Worm (Caenorhabditis elegans) whole organism, L1 larva: ENCODE results near the gene rpoa-49.

Experiments used
- C04F5.9 ChIP-seq: sonication (generic microtip); optimal IDR thresholded peaks from 2 replicates; lab custom pipeline; 2016; ENCODE audit warnings: missing genetic modification characterization, missing compliant biosample characterization
- C16A3.4 ChIP-seq: fragments of 150-350 bp; optimal IDR thresholded peaks from 2 replicates; lab custom pipeline; 2014; ENCODE audit warnings: missing biosample characterization, missing genetic modification characterization
- F16B12.6 ChIP-seq: fragments of 150-350 bp; optimal IDR thresholded peaks from 2 replicates; lab custom pipeline; 2014; ENCODE audit warnings: missing biosample characterization, missing genetic modification characterization
- ceh-82 ChIP-seq, 3 experiments: fragments of 150-350 bp in 1 of 3; sonication (generic microtip) in 2 of 3; optimal IDR thresholded peaks; 2 replicates each; lab custom pipeline; 2014 to 2017; ENCODE audit warnings: missing biosample characterization in 3 of 3, missing genetic modification characterization in 3 of 3
- ceh-88 ChIP-seq: fragments of 200-800 bp; sonication (Bioruptor generic); IDR thresholded peaks from 2 replicates; pipeline ENCODE4 v1.3.6; 2022; ENCODE audit warnings: missing genetic modification characterization, missing compliant biosample characterization
- ceh-90 ChIP-seq: sonication (generic microtip); optimal IDR thresholded peaks from 2 replicates; lab custom pipeline; 2016; ENCODE audit warnings: missing genetic modification characterization, missing compliant biosample characterization
- ces-1 ChIP-seq: fragments of 150-350 bp; optimal IDR thresholded peaks from 2 replicates; lab custom pipeline; 2014; ENCODE audit warnings: missing biosample characterization, missing genetic modification reagents, missing genetic modification characterization
- efl-1 ChIP-seq, 4 experiments: fragments of 150-350 bp; optimal IDR thresholded peaks in 3 of 4; peaks in 1 of 4; 1 replicate in 1 of 4; 2 replicates in 3 of 4; lab custom pipeline; 2014; ENCODE audit warnings: missing biosample characterization in 2 of 4, missing genetic modification characterization in 2 of 4, missing genetic modification reagents in 2 of 4
- elt-2 ChIP-seq: sonication (generic microtip); optimal IDR thresholded peaks from 2 replicates; lab custom pipeline; 2016; ENCODE audit warnings: missing genetic modification characterization, mild to moderate bottlenecking, inconsistent platforms, missing compliant biosample characterization, missing genetic modification reagents
- elt-3 ChIP-seq, 6 experiments: fragments of 150-350 bp in 1 of 6; sonication (generic microtip); optimal IDR thresholded peaks; 2 replicates each; lab custom pipeline; 2017 to 2018; ENCODE audit warnings: missing biosample characterization in 6 of 6, missing genetic modification characterization in 6 of 6, inconsistent platforms in 1 of 6
- ets-5 ChIP-seq: fragments of 200-800 bp; sonication (Bioruptor generic); IDR thresholded peaks from 2 replicates; pipeline ENCODE4 v1.3.6; 2022; ENCODE audit warnings: missing genetic modification characterization, missing compliant biosample characterization
- fkh-10 ChIP-seq: sonication (generic microtip); optimal IDR thresholded peaks from 2 replicates; lab custom pipeline; 2017; ENCODE audit warnings: missing biosample characterization, missing genetic modification reagents, missing genetic modification characterization
- fkh-4 ChIP-seq: sonication (generic microtip); optimal IDR thresholded peaks from 2 replicates; lab custom pipeline; 2016; ENCODE audit warnings: missing compliant biosample characterization, missing genetic modification characterization, borderline replicate concordance
- fkh-8 ChIP-seq: sonication (generic microtip); optimal IDR thresholded peaks from 2 replicates; lab custom pipeline; 2016; ENCODE audit warnings: mild to moderate bottlenecking, missing genetic modification characterization, missing compliant biosample characterization
- grh-1 ChIP-seq: fragments of 200-800 bp; sonication (Bioruptor generic); IDR thresholded peaks from 2 replicates; pipeline ENCODE4 v1.3.6; 2022; ENCODE audit warnings: missing genetic modification reagents, missing genetic modification characterization, missing compliant biosample characterization
- hlh-17 ChIP-seq: fragments of 200-800 bp; sonication (Bioruptor generic); optimal IDR thresholded peaks from 2 replicates; lab custom pipeline; 2018; ENCODE audit warnings: missing genetic modification characterization, mild to moderate bottlenecking, missing compliant biosample characterization, moderate library complexity, borderline replicate concordance
- hpl-2 ChIP-seq: fragments of 150-350 bp; optimal IDR thresholded peaks from 2 replicates; lab custom pipeline; 2014; ENCODE audit warnings: missing biosample characterization, missing genetic modification reagents, missing genetic modification characterization
- jun-1 ChIP-seq: fragments of 150-350 bp; optimal IDR thresholded peaks from 2 replicates; lab custom pipeline; 2014; ENCODE audit warnings: missing biosample characterization, missing genetic modification reagents, missing genetic modification characterization
- lin-15B ChIP-seq: fragments of 150-350 bp; sonication (generic microtip); optimal IDR thresholded peaks from 3 replicates; lab custom pipeline; 2014; ENCODE audit warnings: missing biosample characterization, missing genetic modification characterization
- lir-3 ChIP-seq: sonication (generic microtip); optimal IDR thresholded peaks from 2 replicates; lab custom pipeline; 2016; ENCODE audit warnings: mild to moderate bottlenecking, missing genetic modification characterization, moderate library complexity, missing compliant biosample characterization; ENCODE audit not compliant: poor library complexity
- lsy-2 ChIP-seq, 2 experiments: fragments of 150-350 bp; optimal IDR thresholded peaks; 2 replicates each; lab custom pipeline; 2014; ENCODE audit warnings: missing biosample characterization in 2 of 2, missing genetic modification characterization in 2 of 2
- mdl-1 ChIP-seq, 2 experiments: fragments of 150-350 bp; optimal IDR thresholded peaks; 2 replicates each; lab custom pipeline; 2014 to 2017; ENCODE audit warnings: missing biosample characterization in 2 of 2, missing genetic modification characterization in 2 of 2, inconsistent platforms in 1 of 2
- mep-1 ChIP-seq: fragments of 150-350 bp; optimal IDR thresholded peaks from 2 replicates; lab custom pipeline; 2014; ENCODE audit warnings: missing biosample characterization, missing genetic modification characterization
- nhr-47 ChIP-seq: sonication (generic microtip); optimal IDR thresholded peaks from 2 replicates; lab custom pipeline; 2016; ENCODE audit warnings: mild to moderate bottlenecking, missing genetic modification characterization, moderate library complexity, missing compliant biosample characterization
- nhr-71 ChIP-seq: sonication (generic microtip); optimal IDR thresholded peaks from 2 replicates; lab custom pipeline; 2016; ENCODE audit warnings: mild to moderate bottlenecking, missing genetic modification characterization, moderate library complexity, missing compliant biosample characterization
- nhr-77 ChIP-seq: fragments of 150-350 bp; optimal IDR thresholded peaks from 2 replicates; lab custom pipeline; 2014; ENCODE audit warnings: missing biosample characterization, missing genetic modification characterization
- nhr-84 ChIP-seq: sonication (generic microtip); optimal IDR thresholded peaks from 2 replicates; lab custom pipeline; 2017; ENCODE audit warnings: missing biosample characterization, missing genetic modification characterization
- nhr-85 ChIP-seq: sonication (generic microtip); peaks from one replicate; lab custom pipeline; 2016; ENCODE audit warnings: missing genetic modification characterization, inconsistent platforms, missing compliant biosample characterization
- pag-3 ChIP-seq: sonication (generic microtip); optimal IDR thresholded peaks from 2 replicates; lab custom pipeline; 2017; ENCODE audit warnings: missing genetic modification characterization, mild to moderate bottlenecking, missing compliant biosample characterization, antibody characterized with exemption, borderline replicate concordance; ENCODE audit not compliant: insufficient read depth
- snpc-4 ChIP-seq: fragments of 150-350 bp; optimal IDR thresholded peaks from 2 replicates; lab custom pipeline; 2014; ENCODE audit warnings: missing biosample characterization, missing genetic modification characterization
- sptf-1 ChIP-seq: fragments of 150-350 bp; optimal IDR thresholded peaks from 2 replicates; lab custom pipeline; 2014; ENCODE audit warnings: missing biosample characterization, missing genetic modification characterization
- tbx-2 ChIP-seq: sonication (generic microtip); optimal IDR thresholded peaks from 2 replicates; lab custom pipeline; 2016; ENCODE audit warnings: missing genetic modification characterization, missing compliant biosample characterization
- tlp-1 ChIP-seq: fragments of 150-350 bp; optimal IDR thresholded peaks from 2 replicates; lab custom pipeline; 2014; ENCODE audit warnings: missing biosample characterization, missing genetic modification characterization
- unc-130 ChIP-seq: fragments of 150-350 bp; optimal IDR thresholded peaks from 2 replicates; lab custom pipeline; 2017; ENCODE audit warnings: missing biosample characterization, missing genetic modification characterization, inconsistent platforms
- unc-86 ChIP-seq: sonication (generic microtip); optimal IDR thresholded peaks from 2 replicates; lab custom pipeline; 2016; ENCODE audit warnings: missing genetic modification characterization, missing compliant biosample characterization
- vab-15 ChIP-seq: sonication (generic microtip); optimal IDR thresholded peaks from 2 replicates; lab custom pipeline; 2017; ENCODE audit warnings: missing genotype, mild to moderate bottlenecking, missing genetic modification characterization, missing compliant biosample characterization
- xbp-1 ChIP-seq: sonication (generic microtip); optimal IDR thresholded peaks from 2 replicates; lab custom pipeline; 2016; ENCODE audit warnings: missing genetic modification characterization, missing compliant biosample characterization
- zip-4 ChIP-seq: fragments of 200-800 bp; sonication (Bioruptor generic); optimal IDR thresholded peaks from 2 replicates; lab custom pipeline; 2018; ENCODE audit warnings: mild to moderate bottlenecking, missing genetic modification characterization, moderate library complexity, missing compliant biosample characterization
- ztf-11 ChIP-seq, 2 experiments: sonication (generic microtip); optimal IDR thresholded peaks; 2 replicates each; lab custom pipeline; 2016 to 2017; ENCODE audit warnings: missing genetic modification characterization in 2 of 2, missing biosample characterization in 1 of 2, missing compliant biosample characterization in 1 of 2

rpoa-49 gene

DNA sequence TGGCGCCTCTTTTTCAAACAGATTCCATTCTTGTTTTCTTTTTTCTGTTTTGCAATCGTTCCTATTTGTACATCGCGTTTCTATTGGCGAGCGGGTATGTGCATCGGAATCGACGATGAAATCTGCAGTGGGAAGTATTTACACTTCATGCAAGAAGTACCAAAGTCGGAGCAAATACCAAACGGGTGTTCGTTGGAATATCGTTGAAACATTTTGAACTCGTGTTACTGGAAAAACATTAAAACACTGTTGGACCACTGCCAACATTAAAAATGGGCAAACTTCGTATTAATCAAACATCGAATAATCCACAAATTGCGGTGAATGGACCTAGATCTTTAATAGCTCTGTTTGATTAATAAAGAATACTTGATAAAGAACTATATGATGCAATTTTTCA is 34.3 kb downstream of the rpoa-49 start, which contains the start of gene C23H3.9:
Gene C23H3.9, minus strand, starts transcription at position 101 of the 400 bp plus-strand sequence.
- TF ChIP-seq vab-15 (no peak), hlh-17 (GFP tag; lab: Kevin White, UChicago) (no peak), pag-3 (tag; lab: Kevin White, UChicago) (no peak), sptf-1 (tag; lab: Kevin White, UChicago) (no peak), ceh-88 (GFP tag; lab: Robert Waterston, UW) (no peak), nhr-84 (no peak), fkh-4 (tag; lab: Kevin White, UChicago) (no peak), ceh-82 (tag; optimal IDR thresholded peaks at IDR 0.05; lab: Kevin White, UChicago) (no peak), jun-1 (tag; lab: Kevin White, UChicago) (no peak), hpl-2 (GFP tag; lab: Kevin White, UChicago) (no peak), lin-15B (tag; lab: Kevin White, UChicago) (no peak), elt-3 (tag; optimal IDR thresholded peaks at IDR 0.05; lab: Kevin White, UChicago) (no peak), mdl-1 (tag; optimal IDR thresholded peaks at IDR 0.05; lab: Kevin White, UChicago) (no peak), mep-1 (no peak), unc-130 (tag; lab: Kevin White, UChicago) (no peak)

DNA sequence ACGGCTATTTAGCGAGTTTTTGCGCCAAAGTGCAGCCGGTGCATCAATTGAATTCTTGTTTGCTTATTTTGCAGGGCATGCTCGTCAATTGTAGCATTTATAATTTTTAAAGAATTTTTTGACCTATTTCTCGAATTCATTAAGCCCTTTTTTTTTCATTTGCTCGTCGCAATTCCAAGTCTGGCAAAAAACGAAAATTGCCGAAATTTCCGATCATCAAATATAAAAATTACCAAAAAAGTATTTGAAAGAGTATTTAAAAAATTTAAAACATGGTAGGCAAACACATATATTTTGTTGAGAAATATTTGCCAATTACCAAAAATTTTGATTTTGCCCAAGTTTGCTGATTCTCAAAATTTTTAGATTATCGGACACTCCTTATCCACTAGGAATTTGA is 39.3 kb downstream of the rpoa-49 start, which contains the start of gene C50D2.6:
Gene C50D2.6, plus strand, starts transcription at position 301 of the 400 bp plus-strand sequence.
- no peak for TF ChIP-seq ces-1 (GFP tag; lab: Kevin White, UChicago)
- no peak for TF ChIP-seq C04F5.9 (tag; lab: Kevin White, UChicago)
- TF ChIP-seq grh-1: no peak
- no peak for TF ChIP-seq fkh-8 (tag; lab: Kevin White, UChicago)
- TF ChIP-seq ztf-11 (tag; optimal IDR thresholded peaks at IDR 0.05; lab: Kevin White, UChicago): no peak
- TF ChIP-seq ets-5 (GFP tag; lab: Robert Waterston, UW): no peak
- no peak for TF ChIP-seq nhr-71 (tag; lab: Kevin White, UChicago)
- no peak for TF ChIP-seq nhr-47
- no peak for TF ChIP-seq lir-3
- TF ChIP-seq xbp-1: no peak
- TF ChIP-seq hlh-17 (GFP tag; lab: Kevin White, UChicago): no peak

DNA sequence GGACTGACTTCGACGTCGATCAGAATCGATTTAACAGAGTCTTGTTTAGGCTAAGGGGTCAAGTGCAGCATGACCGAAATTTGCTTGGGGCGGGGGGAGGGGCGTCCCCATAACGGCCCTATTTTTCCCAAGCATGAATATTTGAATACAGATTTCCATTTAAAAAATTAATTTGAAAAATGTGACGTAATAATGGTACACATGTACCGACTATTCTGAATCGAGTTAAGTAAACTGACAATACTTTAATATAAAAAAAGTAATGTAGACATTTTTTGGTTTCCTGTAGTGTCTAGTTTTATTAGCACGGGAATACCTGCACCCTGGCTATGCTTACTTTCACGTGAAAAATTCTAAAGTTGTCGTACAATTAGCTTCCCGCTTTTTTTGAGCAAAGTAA is 42.0 kb downstream of the rpoa-49 start:
- TF ChIP-seq efl-1 (optimal IDR thresholded peaks at IDR 0.05; lab: Kevin White, UChicago) (no peak), efl-1 (GFP tag; optimal IDR thresholded peaks at IDR 0.05 in 1 of 2; lab: Kevin White, UChicago) (peak in 1 of 2 experiments; percentile 59), lsy-2 (tag; optimal IDR thresholded peaks at IDR 0.05; lab: Kevin White, UChicago) (no peak)
- TF ChIP-seq, all 84 proteins: peak for 1

DNA sequence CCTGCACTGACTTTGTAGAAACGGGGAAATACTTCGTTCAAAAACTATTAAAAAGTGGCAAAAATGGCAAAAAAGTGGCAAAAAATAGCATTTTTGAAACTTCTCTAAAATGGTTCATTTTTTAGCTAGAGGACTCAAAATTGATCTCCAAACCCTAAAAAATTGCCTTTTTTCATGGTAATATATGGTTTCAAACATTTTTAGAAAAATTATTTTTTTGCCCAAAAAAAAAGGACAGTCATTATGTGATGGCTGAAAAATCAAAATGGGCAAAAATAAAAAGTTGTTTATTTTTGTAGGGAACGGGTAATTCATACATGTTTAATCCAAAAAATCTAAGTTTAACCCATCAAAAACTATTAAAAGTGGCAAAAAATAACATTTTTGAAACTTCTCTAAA is 43.1 kb downstream of the rpoa-49 start:
- TF ChIP-seq nhr-85 (tag; lab: Kevin White, UChicago) (no peak), unc-86 (tag; lab: Kevin White, UChicago) (no peak), C16A3.4 (no peak), jun-1 (tag; lab: Kevin White, UChicago) (no peak), nhr-47 (no peak), nhr-77 (no peak), tbx-2 (tag; lab: Kevin White, UChicago) (no peak), pag-3 (tag; lab: Kevin White, UChicago) (no peak), tlp-1 (no peak), elt-3 (tag; optimal IDR thresholded peaks at IDR 0.05; lab: Kevin White, UChicago) (no peak), zip-4 (GFP tag; lab: Kevin White, UChicago) (no peak), elt-2 (tag; lab: Kevin White, UChicago) (no peak), snpc-4 (no peak), fkh-8 (tag; lab: Kevin White, UChicago) (no peak), fkh-10 (GFP tag; lab: Kevin White, UChicago) (no peak), ceh-90 (no peak), F16B12.6 (tag; lab: Kevin White, UChicago) (no peak)
